Worm (Caenorhabditis elegans) whole organism, L1 larva: ENCODE results near the gene cyp-13A10.

Experiments
- ama-1 ChIP-seq: fragments of 150-350 bp; optimal IDR thresholded peaks from 2 replicates; lab custom pipeline; 2014
- dpl-1 ChIP-seq, 3 experiments: fragments of 150-350 bp in 2 of 3; sonication (generic microtip) in 1 of 3; optimal IDR thresholded peaks; 2 replicates each; lab custom pipeline; 2014 to 2017; ENCODE audit warnings: missing biosample characterization in 3 of 3, missing genetic modification characterization in 3 of 3, missing genetic modification reagents in 3 of 3
- grh-1 ChIP-seq: fragments of 200-800 bp; sonication (Bioruptor generic); IDR thresholded peaks from 2 replicates; pipeline ENCODE4 v1.3.6; 2022; ENCODE audit warnings: missing genetic modification reagents, missing genetic modification characterization, missing compliant biosample characterization
- mdl-1 ChIP-seq, 2 experiments: fragments of 150-350 bp; optimal IDR thresholded peaks; 2 replicates each; lab custom pipeline; 2014 to 2017; ENCODE audit warnings: missing biosample characterization in 2 of 2, missing genetic modification characterization in 2 of 2, inconsistent platforms in 1 of 2
- mep-1 ChIP-seq: fragments of 150-350 bp; optimal IDR thresholded peaks from 2 replicates; lab custom pipeline; 2014; ENCODE audit warnings: missing biosample characterization, missing genetic modification characterization
- nhr-84 ChIP-seq: sonication (generic microtip); optimal IDR thresholded peaks from 2 replicates; lab custom pipeline; 2017; ENCODE audit warnings: missing biosample characterization, missing genetic modification characterization
- pax-3 ChIP-seq: fragments of 200-800 bp; sonication (Bioruptor generic); optimal IDR thresholded peaks from 2 replicates; lab custom pipeline; 2018; ENCODE audit warnings: mild to moderate bottlenecking, missing genetic modification characterization, moderate library complexity, missing compliant biosample characterization
- snpc-4 ChIP-seq: fragments of 150-350 bp; optimal IDR thresholded peaks from 2 replicates; lab custom pipeline; 2014; ENCODE audit warnings: missing biosample characterization, missing genetic modification characterization

DNA sequence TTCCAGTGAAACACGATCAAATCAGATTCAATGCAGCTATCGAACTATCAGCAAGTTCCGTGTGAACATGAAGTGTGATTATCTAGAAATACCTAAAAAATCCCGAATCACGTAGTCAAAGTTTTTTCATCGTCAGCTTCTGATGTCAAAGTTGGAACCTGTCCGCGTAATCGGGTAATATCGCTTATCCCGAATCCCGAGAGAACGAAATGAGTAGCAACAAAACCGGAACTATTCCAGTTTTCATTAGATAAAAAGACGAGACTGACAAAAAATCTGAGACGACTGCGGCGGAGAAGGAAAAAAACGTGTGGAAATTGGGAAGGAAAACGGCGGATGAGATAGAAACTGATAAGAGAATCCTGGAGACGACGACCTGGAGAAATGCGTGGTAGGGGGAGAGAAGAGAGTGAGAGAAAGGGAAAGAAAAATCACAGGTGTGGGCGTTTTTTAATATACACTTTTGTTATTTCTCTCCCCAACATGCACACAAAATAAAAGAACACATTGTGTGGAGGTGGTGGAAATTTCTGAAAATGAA is 42.6 kb downstream of the cyp-13A10 start:
- TF ChIP-seq snpc-4 (tag; lab: Kevin White, UChicago) (no peak), pax-3 (tag; lab: Kevin White, UChicago) (no peak), mdl-1 (tag; optimal IDR thresholded peaks at IDR 0.05; lab: Kevin White, UChicago) (no peak), mep-1 (tag; lab: Kevin White, UChicago) (no peak), ama-1 (lab: Kevin White, UChicago) (no peak), dpl-1 (GFP tag; optimal IDR thresholded peaks at IDR 0.05; lab: Kevin White, UChicago) (no peak), nhr-84 (tag; lab: Kevin White, UChicago) (no peak), grh-1 (no peak)
